Fruit fly (Drosophila melanogaster) whole organism, embryonic: ENCODE measurements around the gene CG4133.
A peak's percentile ranks its signal among the peaks of the same experiment; 100 is the strongest.

Source experiments
- Awh ChIP-seq: fragments of 200-800 bp; sonication (Bioruptor generic); IDR thresholded peaks from 2 replicates; pipeline ENCODE4, ENCODE4 v1.3.6; 2022; ENCODE audit warnings: missing biosample characterization, missing genetic modification characterization
- CG10321 ChIP-seq: fragments of 200-800 bp; sonication (Bioruptor generic); IDR thresholded peaks from 2 replicates; pipeline ENCODE4 v1.3.6; 2022; ENCODE audit warnings: missing biosample characterization, missing genetic modification characterization
- CG10431 ChIP-seq: fragments of 200-800 bp; sonication (Bioruptor generic); optimal IDR thresholded peaks from 3 replicates; lab custom pipeline; 2018; ENCODE audit warnings: missing biosample characterization, mild to moderate bottlenecking, missing genetic modification characterization
- CG11696 ChIP-seq: fragments of 200-800 bp; sonication (Bioruptor generic); IDR thresholded peaks from 2 replicates; pipeline ENCODE4 v1.3.6; 2022; ENCODE audit warnings: missing biosample characterization, missing genetic modification characterization
- CG12219 ChIP-seq: fragments of 200-800 bp; sonication (Bioruptor generic); optimal IDR thresholded peaks from 3 replicates; lab custom pipeline; 2018; ENCODE audit warnings: missing biosample characterization, mild to moderate bottlenecking, missing genetic modification characterization
- CG13123 ChIP-seq: fragments of 200-800 bp; sonication (Bioruptor generic); optimal IDR thresholded peaks from 2 replicates; lab custom pipeline; 2016; ENCODE audit warnings: missing biosample characterization, missing genetic modification characterization
- CG15011 ChIP-seq: fragments of 200-800 bp; sonication (Bioruptor generic); optimal IDR thresholded peaks from 3 replicates; lab custom pipeline; 2018; ENCODE audit warnings: missing biosample characterization, mild to moderate bottlenecking, missing genetic modification characterization
- CG15269 ChIP-seq: fragments of 200-800 bp; sonication (Bioruptor generic); optimal IDR thresholded peaks from 2 replicates; lab custom pipeline; 2018; ENCODE audit warnings: missing biosample characterization, mild to moderate bottlenecking, missing genetic modification characterization, moderate library complexity
- CG17186 ChIP-seq: fragments of 200-800 bp; sonication (Bioruptor generic); optimal IDR thresholded peaks from 3 replicates; lab custom pipeline; 2017; ENCODE audit warnings: missing biosample characterization, missing genetic modification reagents, missing genetic modification characterization
- CG18599 ChIP-seq: fragments of 200-800 bp; sonication (Bioruptor generic); optimal IDR thresholded peaks from 3 replicates; lab custom pipeline; 2017; ENCODE audit warnings: missing biosample characterization, missing genetic modification characterization, mild to moderate bottlenecking, moderate library complexity, missing genetic modification reagents
- CG2199 ChIP-seq: fragments of 200-800 bp; sonication (Bioruptor generic); IDR thresholded peaks from 3 replicates; pipeline ENCODE4 v1.3.6; 2022; ENCODE audit warnings: missing biosample characterization, missing genetic modification characterization
- CG34376 ChIP-seq: fragments of 200-800 bp; sonication (Bioruptor generic); optimal IDR thresholded peaks from 2 replicates; lab custom pipeline; 2018; ENCODE audit warnings: missing biosample characterization, mild to moderate bottlenecking, missing genetic modification characterization
- CG5245 ChIP-seq: fragments of 200-800 bp; sonication (Bioruptor generic); optimal IDR thresholded peaks from 3 replicates; lab custom pipeline; 2016; ENCODE audit warnings: missing biosample characterization, missing genetic modification characterization
- CG6854 ChIP-seq: fragments of 200-800 bp; sonication (Bioruptor generic); optimal IDR thresholded peaks from 3 replicates; lab custom pipeline; 2017; ENCODE audit warnings: missing biosample characterization, mild to moderate bottlenecking, missing genetic modification characterization
- CG8388 ChIP-seq: fragments of 200-800 bp; sonication (Bioruptor generic); optimal IDR thresholded peaks from 2 replicates; lab custom pipeline; 2019; ENCODE audit warnings: missing biosample characterization, mild to moderate bottlenecking, missing genetic modification characterization, moderate library complexity
- CG9215 ChIP-seq: fragments of 200-800 bp; sonication (Bioruptor generic); IDR thresholded peaks from 2 replicates; pipeline ENCODE4 v1.3.6; 2022; ENCODE audit warnings: missing biosample characterization, missing genetic modification characterization
- CoRest ChIP-seq: fragments of 200-800 bp; sonication (Bioruptor generic); optimal IDR thresholded peaks from 3 replicates; lab custom pipeline; 2018; ENCODE audit warnings: missing biosample characterization, mild to moderate bottlenecking, missing genetic modification characterization, moderate library complexity
- CrebB ChIP-seq: fragments of 200-800 bp; sonication (Bioruptor generic); optimal IDR thresholded peaks from 3 replicates; lab custom pipeline; 2018; ENCODE audit warnings: missing biosample characterization, mild to moderate bottlenecking, missing genetic modification characterization
- Dad ChIP-seq: fragments of 200-800 bp; sonication (Bioruptor generic); optimal IDR thresholded peaks from 3 replicates; lab custom pipeline; 2016; ENCODE audit warnings: missing biosample characterization, missing genetic modification characterization
- Eip74EF ChIP-seq, 2 experiments: fragments of 200-800 bp in 1 of 2; fragments of >200 bp in 1 of 2; sonication (Bioruptor generic) in 1 of 2; optimal IDR thresholded peaks; 2 replicates each; lab custom pipeline; 2017 to 2019; ENCODE audit warnings: missing biosample characterization in 2 of 2, missing genetic modification characterization in 2 of 2, mild to moderate bottlenecking in 1 of 2, moderate library complexity in 1 of 2
- Meics ChIP-seq: fragments of 200-800 bp; sonication (Bioruptor generic); optimal IDR thresholded peaks from 2 replicates; lab custom pipeline; 2017; ENCODE audit warnings: missing biosample characterization, mild to moderate bottlenecking, missing genetic modification characterization
- NFAT ChIP-seq: fragments of 200-800 bp; sonication (Bioruptor generic); IDR thresholded peaks from 2 replicates; pipeline ENCODE4 v1.3.6; 2022; ENCODE audit warnings: missing biosample characterization, missing genetic modification characterization
- NfI ChIP-seq: fragments of 200-800 bp; sonication (Bioruptor generic); optimal IDR thresholded peaks from 3 replicates; lab custom pipeline; 2018; ENCODE audit warnings: missing biosample characterization, mild to moderate bottlenecking, missing genetic modification characterization, moderate library complexity
- Opbp ChIP-seq: fragments of 200-800 bp; sonication (Bioruptor generic); IDR thresholded peaks from 3 replicates; pipeline ENCODE4 v1.3.6; 2022; ENCODE audit warnings: missing biosample characterization, missing genetic modification characterization; ENCODE audit not compliant: partially characterized antibody
- Poxn ChIP-seq: fragments of 200-800 bp; sonication (Bioruptor generic); IDR thresholded peaks from 2 replicates; pipeline ENCODE4 v1.3.6; 2022; ENCODE audit warnings: missing biosample characterization, missing genetic modification characterization
- Sox102F ChIP-seq: fragments of 200-800 bp; sonication (Bioruptor generic); optimal IDR thresholded peaks from 2 replicates; lab custom pipeline; 2018; ENCODE audit warnings: missing biosample characterization, mild to moderate bottlenecking, missing genetic modification characterization, moderate library complexity
- Stat92E ChIP-seq, 3 experiments: fragments of >200 bp in 2 of 3; fragments of 200-800 bp in 1 of 3; sonication (Bioruptor generic) in 1 of 3; optimal IDR thresholded peaks; 2 replicates each; lab custom pipeline; 2017 to 2019; ENCODE audit warnings: missing biosample characterization in 3 of 3, missing genetic modification characterization in 3 of 3, mild to moderate bottlenecking in 1 of 3, moderate library complexity in 1 of 3
- Trl ChIP-seq, 3 experiments: fragments of >200 bp in 2 of 3; fragments of 200-800 bp in 1 of 3; sonication (Bioruptor generic) in 1 of 3; optimal IDR thresholded peaks; 2 replicates in 1 of 3; 3 replicates in 2 of 3; lab custom pipeline; 2016 to 2017; ENCODE audit warnings: missing biosample characterization in 1 of 3, missing genetic modification characterization in 1 of 3
- Xrp1 ChIP-seq: fragments of 200-800 bp; sonication (Bioruptor generic); IDR thresholded peaks from 2 replicates; pipeline ENCODE4 v1.3.6; 2022; ENCODE audit warnings: missing biosample characterization, missing genetic modification characterization
- YL-1 ChIP-seq: fragments of 200-800 bp; sonication (Bioruptor generic); optimal IDR thresholded peaks from 3 replicates; lab custom pipeline; 2017; ENCODE audit warnings: missing biosample characterization, mild to moderate bottlenecking, missing genetic modification characterization
- abd-A ChIP-seq: fragments of 200-800 bp; sonication (Bioruptor generic); optimal IDR thresholded peaks from 3 replicates; lab custom pipeline; 2019; ENCODE audit warnings: missing biosample characterization, mild to moderate bottlenecking, missing genetic modification characterization, moderate library complexity
- ac ChIP-seq: fragments of 200-800 bp; sonication (Bioruptor generic); optimal IDR thresholded peaks from 3 replicates; lab custom pipeline; 2017; ENCODE audit warnings: missing biosample characterization, mild to moderate bottlenecking, missing genetic modification characterization
- al ChIP-seq: fragments of 200-800 bp; sonication (Bioruptor generic); IDR thresholded peaks from 2 replicates; pipeline ENCODE4 v1.3.6; 2022; ENCODE audit warnings: missing biosample characterization, missing genetic modification characterization
- bigmax ChIP-seq: fragments of 200-800 bp; sonication (Bioruptor generic); optimal IDR thresholded peaks from 2 replicates; lab custom pipeline; 2018; ENCODE audit warnings: missing biosample characterization, mild to moderate bottlenecking, missing genetic modification characterization
- chn ChIP-seq: fragments of 200-800 bp; sonication (Bioruptor generic); optimal IDR thresholded peaks from 2 replicates; lab custom pipeline; 2016; ENCODE audit warnings: missing biosample characterization, missing genetic modification characterization
- dimm ChIP-seq: fragments of 200-800 bp; sonication (Bioruptor generic); IDR thresholded peaks from 2 replicates; pipeline ENCODE4 v1.3.6; 2022; ENCODE audit warnings: missing biosample characterization, missing genetic modification characterization
- dmrt99B ChIP-seq: fragments of 200-800 bp; sonication (Bioruptor generic); optimal IDR thresholded peaks from 2 replicates; lab custom pipeline; 2018; ENCODE audit warnings: missing biosample characterization, mild to moderate bottlenecking, missing genetic modification characterization, moderate library complexity
- gcm2 ChIP-seq: fragments of 200-800 bp; sonication (Bioruptor generic); optimal IDR thresholded peaks from 2 replicates; lab custom pipeline; 2016; ENCODE audit warnings: missing biosample characterization, missing genetic modification characterization
- gsb-n ChIP-seq: fragments of 200-800 bp; sonication (Bioruptor generic); optimal IDR thresholded peaks from 3 replicates; lab custom pipeline; 2018; ENCODE audit warnings: missing biosample characterization, mild to moderate bottlenecking, missing genetic modification characterization
- pfk ChIP-seq: fragments of 200-800 bp; sonication (Bioruptor generic); optimal IDR thresholded peaks from 2 replicates; lab custom pipeline; 2018; ENCODE audit warnings: missing biosample characterization, mild to moderate bottlenecking, missing genetic modification characterization, moderate library complexity
- pzg ChIP-seq: fragments of 200-800 bp; sonication (Bioruptor generic); optimal IDR thresholded peaks from 3 replicates; lab custom pipeline; 2018; ENCODE audit warnings: missing biosample characterization, mild to moderate bottlenecking, missing genetic modification characterization, moderate library complexity
- row ChIP-seq: fragments of 200-800 bp; sonication (Bioruptor generic); IDR thresholded peaks from 3 replicates; pipeline ENCODE4 v1.3.6; 2022; ENCODE audit warnings: missing biosample characterization, missing genetic modification characterization
- slbo ChIP-seq: fragments of 200-800 bp; sonication (Bioruptor generic); IDR thresholded peaks from 2 replicates; pipeline ENCODE4 v1.3.6; 2022; ENCODE audit warnings: missing biosample characterization, missing genetic modification characterization
- sob ChIP-seq: fragments of 200-800 bp; sonication (Bioruptor generic); IDR thresholded peaks from 2 replicates; pipeline ENCODE4 v1.3.6; 2022; ENCODE audit warnings: missing biosample characterization, missing genetic modification characterization
- sug ChIP-seq: fragments of 200-800 bp; optimal IDR thresholded peaks from 2 replicates; lab custom pipeline; 2019; ENCODE audit warnings: missing biosample characterization, mild to moderate bottlenecking, missing genetic modification characterization, moderate library complexity
- vfl ChIP-seq: fragments of 200-800 bp; sonication (Bioruptor generic); optimal IDR thresholded peaks from 2 replicates; lab custom pipeline; 2016; ENCODE audit warnings: missing biosample characterization, missing genetic modification characterization
- vnd ChIP-seq: fragments of 200-800 bp; sonication (Bioruptor generic); IDR thresholded peaks from 3 replicates; pipeline ENCODE4 v1.3.6; 2022; ENCODE audit warnings: missing biosample characterization, missing genetic modification characterization; ENCODE audit not compliant: partially characterized antibody
- zen2 ChIP-seq: fragments of 200-800 bp; sonication (Bioruptor generic); IDR thresholded peaks from 3 replicates; pipeline ENCODE4 v1.3.6; 2022; ENCODE audit warnings: missing biosample characterization, missing genetic modification characterization; ENCODE audit not compliant: partially characterized antibody

Gene CG4133

DNA sequence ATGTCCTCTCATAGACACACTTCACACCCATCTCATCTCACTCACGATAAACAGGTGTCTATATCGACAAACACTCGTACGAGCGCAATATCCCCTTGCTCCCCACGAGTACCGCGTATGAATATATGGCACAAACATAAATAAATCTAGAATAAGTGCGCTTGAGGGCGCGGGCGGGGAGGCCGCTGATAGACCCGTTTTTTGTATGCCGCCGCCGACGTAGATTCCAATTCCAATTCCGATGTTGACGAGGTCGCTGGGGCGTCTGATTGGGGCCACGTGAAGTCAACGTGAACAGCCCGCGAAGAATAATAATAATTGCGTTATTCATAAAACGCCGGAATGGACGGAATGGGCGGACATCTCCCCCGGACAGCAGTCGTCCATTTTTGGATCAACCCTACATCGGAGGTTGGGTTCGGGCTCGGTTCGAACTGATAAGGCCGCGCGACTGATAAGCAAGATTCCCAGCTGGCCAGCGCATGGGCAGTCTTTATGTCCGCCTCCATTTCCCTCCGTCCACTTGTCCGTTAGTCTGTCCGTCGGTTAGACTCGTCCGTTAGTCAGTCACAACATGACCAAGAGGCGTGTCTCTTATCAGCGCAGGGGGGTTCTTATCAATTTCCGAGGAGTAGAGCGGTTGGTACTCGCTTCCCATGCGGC, 29.1 kb downstream of the CG4133 start (continued):
- TF ChIP-seq CrebB (tag; lab: Kevin White, UChicago), result peak; percentile 14
- peak; percentile 22 for TF ChIP-seq dmrt99B (tag; lab: Kevin White, UChicago)
- no peak for TF ChIP-seq Eip74EF (GFP tag; optimal IDR thresholded peaks at IDR 0.05; lab: Kevin White, UChicago)
- TF ChIP-seq ac (GFP tag; lab: Kevin White, UChicago), result no peak
- TF ChIP-seq vnd (GFP tag; lab: Robert Waterston, UW), result no peak
- TF ChIP-seq slbo, result peak; percentile 30; the same call in 1 of the 2 replicates
- no peak for TF ChIP-seq CG11696 (GFP tag; lab: Robert Waterston, UW)
- peak; percentile 100 for TF ChIP-seq sug (tag; lab: Kevin White, UChicago)
- peak; percentile 19 for TF ChIP-seq CG6854
- peak; percentile 36; the same call in 1 of the 3 replicates for TF ChIP-seq row (GFP tag; lab: Robert Waterston, UW)
- no peak for TF ChIP-seq CG13123 (GFP tag; lab: Kevin White, UChicago)
- peak; percentile 19 for TF ChIP-seq CoRest (tag; lab: Kevin White, UChicago)
- TF ChIP-seq CG15011 (GFP tag; lab: Kevin White, UChicago), result no peak
- TF ChIP-seq gsb-n (tag; lab: Kevin White, UChicago), result no peak
- TF ChIP-seq CG34376 (GFP tag; lab: Kevin White, UChicago), result peak; percentile 99
- no peak for TF ChIP-seq pzg (GFP tag; lab: Kevin White, UChicago)
- TF ChIP-seq Dad (GFP tag; lab: Kevin White, UChicago), result no peak
- peak; percentile 97 for TF ChIP-seq abd-A
- 0 out of 3 replicates have a peak, but pooled peaks have one; percentile 33 for TF ChIP-seq zen2 (GFP tag; lab: Robert Waterston, UW)
- TF ChIP-seq CG15269 (tag; lab: Kevin White, UChicago), result peak; percentile 34
- no peak for TF ChIP-seq vfl (GFP tag; lab: Kevin White, UChicago)
- TF ChIP-seq CG5245 (GFP tag; lab: Kevin White, UChicago), result no peak
- no peak for TF ChIP-seq CG10321 (GFP tag; lab: Robert Waterston, UW)
- peak; percentile 51; the same call in 1 of the 2 replicates for TF ChIP-seq NFAT
- peak; percentile 80 for TF ChIP-seq CG2199
- peak; percentile 15 for TF ChIP-seq NfI (GFP tag; lab: Kevin White, UChicago)
- TF ChIP-seq pfk (GFP tag; lab: Kevin White, UChicago), result peak; percentile 81
- peak; percentile 50 for TF ChIP-seq Meics
- 0 out of 2 replicates have a peak, but pooled peaks have one; percentile 13 for TF ChIP-seq CG9215
- TF ChIP-seq sob (GFP tag; lab: Robert Waterston, UW), result 0 out of 2 replicates have a peak, but pooled peaks have one; percentile 33
- peak; percentile 12 for TF ChIP-seq bigmax
- TF ChIP-seq Sox102F (GFP tag; lab: Kevin White, UChicago), result peak; percentile 6
- no peak for TF ChIP-seq chn (GFP tag; lab: Kevin White, UChicago)
- no peak for TF ChIP-seq Poxn (GFP tag; lab: Robert Waterston, UW)
- TF ChIP-seq CG8388, result no peak
- TF ChIP-seq Xrp1 (GFP tag; lab: Robert Waterston, UW), result peak; percentile 19; the same call in 1 of the 2 replicates
- TF ChIP-seq CG18599 (GFP tag; lab: Kevin White, UChicago), result peak; percentile 69
- TF ChIP-seq Trl (optimal IDR thresholded peaks at IDR 0.05; lab: Kevin White, UChicago), result no peak
- TF ChIP-seq Trl (GFP tag; optimal IDR thresholded peaks at IDR 0.05; lab: Kevin White, UChicago), result no peak
- TF ChIP-seq al (GFP tag; lab: Robert Waterston, UW), result no peak
- no peak for TF ChIP-seq Stat92E (GFP tag; optimal IDR thresholded peaks at IDR 0.05; lab: Kevin White, UChicago)
- TF ChIP-seq CG12219 (GFP tag; lab: Kevin White, UChicago), result peak; percentile 31
- no peak for TF ChIP-seq CG10431 (GFP tag; lab: Kevin White, UChicago)
- no peak for TF ChIP-seq CG17186 (GFP tag; lab: Kevin White, UChicago)
- no peak for TF ChIP-seq gcm2 (GFP tag; lab: Kevin White, UChicago)
- TF ChIP-seq Opbp, result no peak
- peak; percentile 7 for TF ChIP-seq YL-1 (GFP tag; lab: Kevin White, UChicago)
- no peak for TF ChIP-seq dimm (GFP tag; lab: Robert Waterston, UW)
- TF ChIP-seq Awh (GFP tag; lab: Robert Waterston, UW), result no peak
